Fruit fly (Drosophila melanogaster) whole organism, embryonic: Measurements from ENCODE around the gene Dtg.

Experiments used
- Awh ChIP-seq: fragments of 200-800 bp; sonication (Bioruptor generic); IDR thresholded peaks from 2 replicates; pipeline ENCODE4, ENCODE4 v1.3.6; 2022; ENCODE audit warnings: missing biosample characterization, missing genetic modification characterization
- Bdp1 ChIP-seq: fragments of 200-800 bp; sonication (Bioruptor generic); optimal IDR thresholded peaks from 3 replicates; lab custom pipeline; 2016; ENCODE audit warnings: missing biosample characterization, missing genetic modification characterization
- CG10209 ChIP-seq: fragments of 200-800 bp; sonication (Bioruptor generic); optimal IDR thresholded peaks from 3 replicates; lab custom pipeline; 2017; ENCODE audit warnings: missing biosample characterization, mild to moderate bottlenecking, missing genetic modification characterization, missing genetic modification reagents
- CG10959 ChIP-seq: fragments of 200-800 bp; sonication (Bioruptor generic); IDR thresholded peaks from 2 replicates; pipeline ENCODE4 v1.3.6; 2022; ENCODE audit warnings: missing biosample characterization, missing genetic modification characterization
- CG11695 ChIP-seq: fragments of 200-800 bp; sonication (Bioruptor generic); IDR thresholded peaks from 3 replicates; pipeline ENCODE4 v1.3.6; 2022; ENCODE audit warnings: missing biosample characterization, missing genetic modification characterization
- CG12391 ChIP-seq: fragments of 200-800 bp; sonication (Bioruptor generic); optimal IDR thresholded peaks from 3 replicates; lab custom pipeline; 2018; ENCODE audit warnings: missing biosample characterization, mild to moderate bottlenecking, missing genetic modification characterization, moderate library complexity
- CG12942 ChIP-seq: fragments of 200-800 bp; sonication (Bioruptor generic); optimal IDR thresholded peaks from 3 replicates; lab custom pipeline; 2016; ENCODE audit warnings: missing biosample characterization, missing genetic modification characterization
- CG13624 ChIP-seq: fragments of 200-800 bp; sonication (Bioruptor generic); optimal IDR thresholded peaks from 2 replicates; lab custom pipeline; 2016; ENCODE audit warnings: missing biosample characterization, missing genetic modification characterization
- CG14050 ChIP-seq: fragments of 200-800 bp; sonication (Bioruptor generic); IDR thresholded peaks from 3 replicates; pipeline ENCODE4 v1.3.6; 2022; ENCODE audit warnings: missing biosample characterization, missing genetic modification characterization
- CG14441 ChIP-seq: fragments of 200-800 bp; sonication (Bioruptor generic); IDR thresholded peaks from 2 replicates; pipeline ENCODE4 v1.3.6; 2022; ENCODE audit warnings: missing biosample characterization, missing genetic modification characterization
- CG15269 ChIP-seq: fragments of 200-800 bp; sonication (Bioruptor generic); optimal IDR thresholded peaks from 2 replicates; lab custom pipeline; 2018; ENCODE audit warnings: missing biosample characterization, mild to moderate bottlenecking, missing genetic modification characterization, moderate library complexity
- CG16815 ChIP-seq: fragments of 200-800 bp; sonication (Bioruptor generic); optimal IDR thresholded peaks from 3 replicates; lab custom pipeline; 2017; ENCODE audit warnings: missing biosample characterization, mild to moderate bottlenecking, missing genetic modification characterization
- CG17328 ChIP-seq: fragments of 200-800 bp; sonication (Bioruptor generic); IDR thresholded peaks from 2 replicates; pipeline ENCODE4 v1.3.6; 2022; ENCODE audit warnings: missing biosample characterization, missing genetic modification characterization
- CG17385 ChIP-seq: fragments of 200-800 bp; sonication (Bioruptor generic); optimal IDR thresholded peaks from 3 replicates; lab custom pipeline; 2018; ENCODE audit warnings: missing biosample characterization, mild to moderate bottlenecking, missing genetic modification characterization
- CG17568 ChIP-seq: fragments of 200-800 bp; sonication (Bioruptor generic); optimal IDR thresholded peaks from 2 replicates; lab custom pipeline; 2018; ENCODE audit warnings: missing biosample characterization, mild to moderate bottlenecking, missing genetic modification characterization, moderate library complexity
- CG18011 ChIP-seq: fragments of 200-800 bp; sonication (Bioruptor generic); optimal IDR thresholded peaks from 2 replicates; lab custom pipeline; 2017; ENCODE audit warnings: missing biosample characterization, missing genetic modification characterization, mild to moderate bottlenecking, moderate library complexity, missing genotype
- CG2712 ChIP-seq: fragments of 200-800 bp; optimal IDR thresholded peaks from 3 replicates; lab custom pipeline; 2019; ENCODE audit warnings: missing biosample characterization, mild to moderate bottlenecking, missing genetic modification characterization, moderate library complexity
- CG2875 ChIP-seq: fragments of 200-800 bp; sonication (Bioruptor generic); optimal IDR thresholded peaks from 2 replicates; lab custom pipeline; 2017; ENCODE audit warnings: missing biosample characterization, mild to moderate bottlenecking, missing genetic modification characterization, missing genetic modification reagents
- CG33557 ChIP-seq: fragments of 200-800 bp; sonication (Bioruptor generic); optimal IDR thresholded peaks from 2 replicates; lab custom pipeline; 2019; ENCODE audit warnings: missing biosample characterization, mild to moderate bottlenecking, missing genetic modification characterization, moderate library complexity
- CG4282 ChIP-seq: fragments of 200-800 bp; sonication (Bioruptor generic); optimal IDR thresholded peaks from 2 replicates; lab custom pipeline; 2016; ENCODE audit warnings: missing biosample characterization, missing genetic modification characterization
- CG4360 ChIP-seq: fragments of 200-800 bp; sonication (Bioruptor generic); IDR thresholded peaks from 2 replicates; pipeline ENCODE4 v1.3.6; 2022; ENCODE audit warnings: missing biosample characterization, missing genetic modification characterization
- CG6654 ChIP-seq: fragments of 200-800 bp; sonication (Bioruptor generic); optimal IDR thresholded peaks from 2 replicates; lab custom pipeline; 2017; ENCODE audit warnings: missing biosample characterization, mild to moderate bottlenecking, missing genetic modification characterization
- CG8089 ChIP-seq: fragments of 200-800 bp; sonication (Bioruptor generic); optimal IDR thresholded peaks from 3 replicates; lab custom pipeline; 2016; ENCODE audit warnings: missing biosample characterization, missing genetic modification characterization
- Deaf1 ChIP-seq: fragments of 200-800 bp; optimal IDR thresholded peaks from 3 replicates; lab custom pipeline; 2019; ENCODE audit warnings: missing biosample characterization, mild to moderate bottlenecking, missing genetic modification characterization, moderate library complexity
- Ets65A ChIP-seq: fragments of 200-800 bp; sonication (Bioruptor generic); peaks from one replicate; lab custom pipeline; 2016; ENCODE audit warnings: missing biosample characterization, missing genetic modification characterization
- Fer3 ChIP-seq: fragments of 200-800 bp; sonication (Bioruptor generic); optimal IDR thresholded peaks from 2 replicates; lab custom pipeline; 2018; ENCODE audit warnings: missing biosample characterization, mild to moderate bottlenecking, missing genetic modification characterization, moderate library complexity
- Mad ChIP-seq: fragments of 200-800 bp; sonication (Bioruptor generic); optimal IDR thresholded peaks from 2 replicates; lab custom pipeline; 2016; ENCODE audit warnings: missing biosample characterization, missing genetic modification characterization
- Myb ChIP-seq: fragments of 200-800 bp; sonication (Bioruptor generic); optimal IDR thresholded peaks from 2 replicates; lab custom pipeline; 2016; ENCODE audit warnings: missing biosample characterization, missing genetic modification characterization
- Optix ChIP-seq: fragments of 200-800 bp; sonication (Bioruptor generic); IDR thresholded peaks from 3 replicates; pipeline ENCODE4 v1.3.6; 2022; ENCODE audit warnings: missing biosample characterization, missing genetic modification characterization
- Pdp1 ChIP-seq, 2 experiments: fragments of 200-800 bp; sonication (Bioruptor generic); optimal IDR thresholded peaks; 3 replicates each; lab custom pipeline; 2016; ENCODE audit warnings: missing biosample characterization in 2 of 2, missing genetic modification characterization in 2 of 2, mild to moderate bottlenecking in 1 of 2, moderate library complexity in 1 of 2
- Scr ChIP-seq: fragments of 200-800 bp; sonication (Bioruptor generic); IDR thresholded peaks from 2 replicates; pipeline ENCODE4 v1.3.6; 2022; ENCODE audit warnings: missing biosample characterization, missing genetic modification characterization; ENCODE audit not compliant: partially characterized antibody
- bigmax ChIP-seq: fragments of 200-800 bp; sonication (Bioruptor generic); optimal IDR thresholded peaks from 2 replicates; lab custom pipeline; 2018; ENCODE audit warnings: missing biosample characterization, mild to moderate bottlenecking, missing genetic modification characterization
- cg ChIP-seq: fragments of 200-800 bp; sonication (Bioruptor generic); optimal IDR thresholded peaks from 3 replicates; lab custom pipeline; 2019; ENCODE audit warnings: missing biosample characterization, mild to moderate bottlenecking, missing genetic modification characterization, moderate library complexity
- dan ChIP-seq: fragments of 200-800 bp; sonication (Bioruptor generic); IDR thresholded peaks from 2 replicates; pipeline ENCODE4 v1.3.6; 2022; ENCODE audit warnings: missing biosample characterization, missing genetic modification characterization
- ewg ChIP-seq: fragments of 200-800 bp; sonication (Bioruptor generic); optimal IDR thresholded peaks from 3 replicates; lab custom pipeline; 2017; ENCODE audit warnings: mild to moderate bottlenecking, missing biosample characterization, missing genetic modification reagents, missing genetic modification characterization
- fd3F ChIP-seq: fragments of 200-800 bp; sonication (Bioruptor generic); optimal IDR thresholded peaks from 2 replicates; lab custom pipeline; 2018; ENCODE audit warnings: missing biosample characterization, mild to moderate bottlenecking, missing genetic modification characterization, moderate library complexity
- gcm2 ChIP-seq: fragments of 200-800 bp; sonication (Bioruptor generic); optimal IDR thresholded peaks from 2 replicates; lab custom pipeline; 2016; ENCODE audit warnings: missing biosample characterization, missing genetic modification characterization
- insv ChIP-seq, 2 experiments: fragments of 200-800 bp; sonication (Bioruptor generic); optimal IDR thresholded peaks; 3 replicates each; lab custom pipeline; 2016 to 2018; ENCODE audit warnings: missing biosample characterization in 2 of 2, missing genetic modification characterization in 2 of 2
- ken ChIP-seq: fragments of 200-800 bp; sonication (Bioruptor generic); IDR thresholded peaks from 3 replicates; pipeline ENCODE4 v1.3.6; 2022; ENCODE audit warnings: missing biosample characterization, missing genetic modification characterization
- klu ChIP-seq: fragments of 200-800 bp; sonication (Bioruptor generic); IDR thresholded peaks from 2 replicates; pipeline ENCODE4 v1.3.6; 2022; ENCODE audit warnings: missing biosample characterization, missing genetic modification characterization
- lov ChIP-seq, 2 experiments: fragments of 200-800 bp in 1 of 2; fragments of >200 bp in 1 of 2; sonication (Bioruptor generic) in 1 of 2; IDR thresholded peaks in 1 of 2; optimal IDR thresholded peaks in 1 of 2; 2 replicates in 1 of 2; 3 replicates in 1 of 2; pipeline versions ENCODE4 v1.3.6 to Lab custom; 2017 to 2022; ENCODE audit warnings: missing biosample characterization in 1 of 2, missing genetic modification characterization in 1 of 2
- nerfin-1 ChIP-seq: fragments of 200-800 bp; sonication (Bioruptor generic); optimal IDR thresholded peaks from 3 replicates; lab custom pipeline; 2019; ENCODE audit warnings: missing biosample characterization, mild to moderate bottlenecking, missing genetic modification characterization, moderate library complexity
- nmo ChIP-seq: fragments of 200-800 bp; sonication (Bioruptor generic); optimal IDR thresholded peaks from 2 replicates; lab custom pipeline; 2018; ENCODE audit warnings: missing biosample characterization, mild to moderate bottlenecking, missing genetic modification characterization, moderate library complexity
- seq ChIP-seq: fragments of 200-800 bp; sonication (Bioruptor generic); IDR thresholded peaks from 2 replicates; pipeline ENCODE4 v1.3.6; 2022; ENCODE audit warnings: missing biosample characterization, missing genetic modification characterization
- sob ChIP-seq: fragments of 200-800 bp; sonication (Bioruptor generic); IDR thresholded peaks from 2 replicates; pipeline ENCODE4 v1.3.6; 2022; ENCODE audit warnings: missing biosample characterization, missing genetic modification characterization
- tgo ChIP-seq: fragments of 200-800 bp; sonication (Bioruptor generic); IDR thresholded peaks from 3 replicates; pipeline ENCODE4 v1.3.6; 2022; ENCODE audit warnings: missing biosample characterization, missing genetic modification characterization
- trem ChIP-seq: fragments of 200-800 bp; optimal IDR thresholded peaks from 3 replicates; lab custom pipeline; 2019; ENCODE audit warnings: missing biosample characterization, mild to moderate bottlenecking, missing genetic modification characterization, moderate library complexity
- z ChIP-seq: fragments of 200-800 bp; sonication (Bioruptor generic); IDR thresholded peaks from 3 replicates; pipeline ENCODE4 v1.3.6; 2022; ENCODE audit warnings: missing biosample characterization, missing genetic modification characterization
- zen2 ChIP-seq: fragments of 200-800 bp; sonication (Bioruptor generic); IDR thresholded peaks from 3 replicates; pipeline ENCODE4 v1.3.6; 2022; ENCODE audit warnings: missing biosample characterization, missing genetic modification characterization; ENCODE audit not compliant: partially characterized antibody
- zfh1 ChIP-seq: fragments of 200-800 bp; sonication (Bioruptor generic); IDR thresholded peaks from 3 replicates; pipeline ENCODE4 v1.3.6; 2022; ENCODE audit warnings: missing biosample characterization, missing genetic modification characterization

Dtg gene

DNA sequence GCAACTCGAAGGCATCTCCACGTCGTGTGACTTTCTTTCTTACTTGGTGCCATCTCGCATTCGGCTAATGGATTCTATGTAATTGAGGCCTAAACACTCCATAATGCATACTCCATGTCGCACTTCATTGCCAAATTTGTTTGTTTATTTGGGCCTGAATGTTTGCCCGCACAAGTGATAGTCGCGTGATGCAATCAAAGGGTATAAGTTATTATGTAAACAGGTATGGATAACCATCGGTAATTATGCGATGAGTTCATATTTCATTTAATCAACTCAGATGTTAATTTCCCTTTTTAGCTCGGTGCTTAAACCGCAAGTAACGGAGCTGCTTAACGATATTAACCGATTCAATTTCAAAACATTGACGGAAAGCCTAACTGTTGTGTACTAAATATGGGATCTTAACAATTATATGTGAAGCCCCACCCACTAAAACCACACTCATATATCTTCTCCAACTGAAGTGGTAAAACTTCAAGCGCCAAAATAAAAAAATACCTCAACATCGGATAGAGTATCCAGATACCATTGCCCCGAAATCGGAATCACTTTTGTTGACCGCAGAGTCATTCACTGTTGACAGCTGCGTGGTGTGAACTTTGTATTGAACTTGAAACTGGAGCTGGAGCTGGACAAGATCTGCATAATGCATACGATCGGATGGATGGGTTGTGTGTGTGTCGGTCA is 3.1 kb upstream of the Dtg start (continued):
- TF ChIP-seq CG33557 (no peak), CG2712 (no peak), CG16815 (GFP tag; lab: Kevin White, UChicago) (no peak), CG12942 (GFP tag; lab: Kevin White, UChicago) (no peak), fd3F (GFP tag; lab: Kevin White, UChicago) (no peak), dan (GFP tag; lab: Robert Waterston, UW) (no peak), nmo (peak; percentile 30), CG10209 (GFP tag; lab: Kevin White, UChicago) (no peak), CG6654 (GFP tag; lab: Kevin White, UChicago) (no peak), lov (optimal IDR thresholded peaks at IDR 0.05; lab: Kevin White, UChicago) (no peak), lov (GFP tag; IDR thresholded peaks at IDR 0.05; lab: Robert Waterston, UW) (no peak), sob (GFP tag; lab: Robert Waterston, UW) (no peak), CG18011 (GFP tag; lab: Kevin White, UChicago) (no peak), CG4360 (GFP tag; lab: Robert Waterston, UW) (no peak), CG17385 (GFP tag; lab: Kevin White, UChicago) (no peak), CG14050 (GFP tag; lab: Robert Waterston, UW) (no peak), insv (GFP tag; optimal IDR thresholded peaks at IDR 0.05; lab: Kevin White, UChicago) (no peak), CG17328 (GFP tag; lab: Robert Waterston, UW) (0 out of 2 replicates have a peak, but pooled peaks have one; percentile 19), zfh1 (no peak), Awh (GFP tag; lab: Robert Waterston, UW) (no peak), CG2875 (GFP tag; lab: Kevin White, UChicago) (no peak), Ets65A (no peak), z (GFP tag; lab: Robert Waterston, UW) (no peak), nerfin-1 (no peak), ken (GFP tag; lab: Robert Waterston, UW) (no peak), bigmax (no peak), CG13624 (GFP tag; lab: Kevin White, UChicago) (no peak), Deaf1 (no peak), gcm2 (GFP tag; lab: Kevin White, UChicago) (no peak), trem (no peak), CG10959 (no peak), klu (GFP tag; lab: Robert Waterston, UW) (no peak), seq (GFP tag; lab: Robert Waterston, UW) (no peak), ewg (GFP tag; lab: Kevin White, UChicago) (no peak), zen2 (no peak), CG12391 (tag; lab: Kevin White, UChicago) (peak; percentile 5), Fer3 (tag; lab: Kevin White, UChicago) (no peak), CG11695 (GFP tag; lab: Robert Waterston, UW) (no peak), Myb (no peak), CG8089 (GFP tag; lab: Kevin White, UChicago) (no peak), Pdp1 (GFP tag; optimal IDR thresholded peaks at IDR 0.05; lab: Kevin White, UChicago) (peak in 1 of 2 experiments; percentile 70), tgo (GFP tag; lab: Robert Waterston, UW) (no peak; the same call in 2 of the 3 replicates), cg (GFP tag; lab: Kevin White, UChicago) (no peak), CG17568 (GFP tag; lab: Kevin White, UChicago) (no peak), CG15269 (tag; lab: Kevin White, UChicago) (no peak), CG14441 (GFP tag; lab: Robert Waterston, UW) (no peak), Optix (0 out of 3 replicates have a peak, but pooled peaks have one; percentile 26), Mad (GFP tag; lab: Kevin White, UChicago) (no peak), Bdp1 (GFP tag; lab: Kevin White, UChicago) (no peak), Scr (GFP tag; lab: Robert Waterston, UW) (no peak), CG4282 (GFP tag; lab: Kevin White, UChicago) (no peak)
